Worm (Caenorhabditis elegans): ENCODE data around the gene hlh-11.

ce11 chrIII:9655802-9656201, 36.3 kb downstream of the hlh-11 start, which contains the start of gene C15H7.4:
- TF ChIP-seq elt-1 (tag; optimal IDR thresholded peaks at IDR 0.05; ENCODE audit: borderline replicate concordance, insufficient read depth), result no peak
- no peak for TF ChIP-seq mep-1 (tag; optimal IDR thresholded peaks at IDR 0.05)

Data from whole organism, mixed stage, embryonic.